Worm (Caenorhabditis elegans) whole organism, young adult: ENCODE results near the gene Y38E10A.24.

ENCODE experiments used
- B0336.3 ChIP-seq: fragments of 200-800 bp; sonication (Bioruptor generic); IDR thresholded peaks from 2 replicates; pipeline ENCODE4 v1.3.6; 2022; ENCODE audit warnings: missing genetic modification characterization, missing compliant biosample characterization
- F22D6.2 ChIP-seq: sonication (generic microtip); optimal IDR thresholded peaks from 2 replicates; lab custom pipeline; 2016; ENCODE audit warnings: mild to moderate bottlenecking, missing genetic modification characterization, missing compliant biosample characterization
- F49E8.2 ChIP-seq: sonication (generic microtip); optimal IDR thresholded peaks from 3 replicates; lab custom pipeline; 2017; ENCODE audit warnings: missing genetic modification characterization, mild to moderate bottlenecking, missing compliant biosample characterization, antibody characterized with exemption, moderate library complexity; ENCODE audit not compliant: insufficient read depth
- F57A8.1 ChIP-seq: fragments of 200-800 bp; sonication (Bioruptor generic); optimal IDR thresholded peaks from 2 replicates; lab custom pipeline; 2018; ENCODE audit warnings: mild to moderate bottlenecking, missing genetic modification characterization, moderate library complexity, missing compliant biosample characterization
- F57C9.4 ChIP-seq: sonication (generic microtip); optimal IDR thresholded peaks from 2 replicates; lab custom pipeline; 2017; ENCODE audit warnings: mild to moderate bottlenecking, missing genetic modification characterization, missing compliant biosample characterization
- K11D2.4 ChIP-seq: fragments of 200-800 bp; sonication (Bioruptor generic); IDR thresholded peaks from 2 replicates; pipeline ENCODE4 v1.3.6; 2022; ENCODE audit warnings: missing genetic modification reagents, missing genetic modification characterization, missing compliant biosample characterization
- T07F8.4 ChIP-seq: sonication (generic microtip); optimal IDR thresholded peaks from 2 replicates; lab custom pipeline; 2016; ENCODE audit warnings: mild to moderate bottlenecking, missing genetic modification characterization, moderate library complexity, missing compliant biosample characterization
- Y53G8AR.9 ChIP-seq: fragments of 200-800 bp; sonication (Bioruptor generic); conservative IDR thresholded peaks from 2 replicates; pipeline ENCODE4 v1.3.6; 2022; ENCODE audit warnings: missing genetic modification reagents, missing genetic modification characterization, missing compliant biosample characterization
- Y56A3A.18 ChIP-seq: fragments of 200-800 bp; sonication (Bioruptor generic); IDR thresholded peaks from 2 replicates; pipeline ENCODE4 v1.3.6; 2022; ENCODE audit warnings: missing genetic modification reagents, missing genetic modification characterization, missing compliant biosample characterization
- Y79H2A.3 ChIP-seq: fragments of 200-800 bp; sonication (Bioruptor generic); conservative IDR thresholded peaks from 2 replicates; pipeline ENCODE4 v1.3.6; 2022; ENCODE audit warnings: missing genetic modification reagents, missing genetic modification characterization, missing compliant biosample characterization
- Y95B8A.8 ChIP-seq: fragments of 200-800 bp; sonication (Bioruptor generic); IDR thresholded peaks from 2 replicates; pipeline ENCODE4 v1.3.6; 2022; ENCODE audit warnings: missing genetic modification reagents, missing genetic modification characterization, missing compliant biosample characterization
- akir-1 ChIP-seq: fragments of 200-800 bp; sonication (Bioruptor generic); optimal IDR thresholded peaks from 2 replicates; lab custom pipeline; 2018; ENCODE audit warnings: mild to moderate bottlenecking, missing genetic modification characterization, moderate library complexity, missing compliant biosample characterization
- ama-1 ChIP-seq, 3 experiments: fragments of 150-350 bp in 1 of 3; sonication (generic microtip) in 2 of 3; optimal IDR thresholded peaks; 2 replicates each; lab custom pipeline; 2014 to 2018; ENCODE audit warnings: missing biosample characterization in 2 of 3, missing genetic modification characterization in 2 of 3, missing genetic modification reagents in 2 of 3
- athp-1 ChIP-seq: sonication (generic microtip); optimal IDR thresholded peaks from 2 replicates; lab custom pipeline; 2017; ENCODE audit warnings: mild to moderate bottlenecking, missing genetic modification characterization, missing compliant biosample characterization
- ccch-3 ChIP-seq: fragments of 200-800 bp; sonication (Bioruptor generic); optimal IDR thresholded peaks from 2 replicates; lab custom pipeline; 2018; ENCODE audit warnings: mild to moderate bottlenecking, missing genetic modification characterization, missing compliant biosample characterization
- cebp-1 ChIP-seq, 2 experiments: fragments of 200-800 bp in 1 of 2; sonication (Bioruptor generic) in 1 of 2; sonication (generic microtip) in 1 of 2; IDR thresholded peaks in 1 of 2; optimal IDR thresholded peaks in 1 of 2; 2 replicates each; pipeline versions ENCODE4 v1.3.6 to Lab custom; 2017 to 2022; ENCODE audit warnings: missing compliant biosample characterization in 2 of 2, missing genetic modification characterization in 2 of 2, mild to moderate bottlenecking in 1 of 2, missing genetic modification reagents in 1 of 2, moderate library complexity in 1 of 2
- cebp-2 ChIP-seq: fragments of 200-800 bp; sonication (Bioruptor generic); IDR thresholded peaks from 2 replicates; pipeline ENCODE4 v1.3.6; 2022; ENCODE audit warnings: missing genetic modification characterization, missing compliant biosample characterization
- ceh-58 ChIP-seq: fragments of 200-800 bp; sonication (Bioruptor generic); IDR thresholded peaks from 2 replicates; pipeline ENCODE4 v1.3.6; 2022; ENCODE audit warnings: missing genetic modification characterization, missing compliant biosample characterization
- chd-7 ChIP-seq: sonication (generic microtip); optimal IDR thresholded peaks from 2 replicates; lab custom pipeline; 2016; ENCODE audit warnings: mild to moderate bottlenecking, missing genetic modification characterization, moderate library complexity, missing compliant biosample characterization
- egrh-3 ChIP-seq: fragments of 200-800 bp; sonication (Bioruptor generic); IDR thresholded peaks from 2 replicates; pipeline ENCODE4 v1.3.6; 2022; ENCODE audit warnings: missing genetic modification reagents, missing genetic modification characterization, missing compliant biosample characterization
- ets-4 ChIP-seq: fragments of 200-800 bp; sonication (Bioruptor generic); optimal IDR thresholded peaks from 2 replicates; lab custom pipeline; 2018; ENCODE audit warnings: mild to moderate bottlenecking, missing genetic modification characterization, missing compliant biosample characterization
- hsf-1 ChIP-seq: fragments of 200-800 bp; sonication (Bioruptor generic); IDR thresholded peaks from 2 replicates; pipeline ENCODE4 v1.3.6; 2022; ENCODE audit warnings: missing genetic modification reagents, missing genetic modification characterization, missing compliant biosample characterization
- lag-1 ChIP-seq: fragments of 200-800 bp; sonication (Bioruptor generic); IDR thresholded peaks from 2 replicates; pipeline ENCODE4 v1.3.6; 2022; ENCODE audit warnings: missing genetic modification reagents, missing genetic modification characterization, missing compliant biosample characterization
- lin-35 ChIP-seq, 3 experiments: fragments of 150-350 bp in 2 of 3; sonication (generic microtip) in 1 of 3; optimal IDR thresholded peaks; 2 replicates each; lab custom pipeline; 2014 to 2018; ENCODE audit warnings: missing biosample characterization in 3 of 3, missing genetic modification characterization in 3 of 3, missing genetic modification reagents in 3 of 3
- lin-40 ChIP-seq: sonication (generic microtip); optimal IDR thresholded peaks from 2 replicates; lab custom pipeline; 2016; ENCODE audit warnings: missing genetic modification characterization, mild to moderate bottlenecking, missing compliant biosample characterization, missing genotype, missing genetic modification reagents
- lir-1 ChIP-seq: fragments of 200-800 bp; sonication (Bioruptor generic); conservative IDR thresholded peaks from 2 replicates; pipeline ENCODE4 v1.3.6; 2022; ENCODE audit warnings: missing genetic modification reagents, missing genetic modification characterization, missing compliant biosample characterization
- madf-10 ChIP-seq: sonication (generic microtip); optimal IDR thresholded peaks from 2 replicates; lab custom pipeline; 2016; ENCODE audit warnings: mild to moderate bottlenecking, missing genetic modification characterization, missing compliant biosample characterization
- madf-8 ChIP-seq: fragments of 200-800 bp; sonication (Bioruptor generic); conservative IDR thresholded peaks from 2 replicates; pipeline ENCODE4 v1.3.6; 2022; ENCODE audit warnings: missing genetic modification reagents, missing genetic modification characterization, missing compliant biosample characterization
- mel-28 ChIP-seq: sonication (generic microtip); optimal IDR thresholded peaks from 2 replicates; lab custom pipeline; 2016; ENCODE audit warnings: borderline replicate concordance, mild to moderate bottlenecking, missing genetic modification characterization, missing compliant biosample characterization
- mxl-1 ChIP-seq: sonication (generic microtip); optimal IDR thresholded peaks from 2 replicates; lab custom pipeline; 2016; ENCODE audit warnings: missing genetic modification characterization, missing compliant biosample characterization
- nhr-120 ChIP-seq: fragments of 200-800 bp; sonication (Bioruptor generic); IDR thresholded peaks from 2 replicates; pipeline ENCODE4 v1.3.6; 2022; ENCODE audit warnings: missing genetic modification characterization, missing compliant biosample characterization
- rpc-1 ChIP-seq, 2 experiments: fragments of 150-350 bp in 1 of 2; sonication (generic microtip) in 1 of 2; optimal IDR thresholded peaks; 2 replicates each; lab custom pipeline; 2014 to 2018; ENCODE audit warnings: missing biosample characterization in 1 of 2, missing genetic modification characterization in 1 of 2, missing genetic modification reagents in 1 of 2, missing genotype in 1 of 2
- snpc-4 ChIP-seq, 5 experiments: fragments of 150-350 bp in 1 of 5; sonication (generic microtip) in 4 of 5; optimal IDR thresholded peaks; 2 replicates each; lab custom pipeline; 2014 to 2018; ENCODE audit warnings: missing genetic modification characterization in 5 of 5, missing biosample characterization in 3 of 5, antibody characterized with exemption in 2 of 5, mild to moderate bottlenecking in 2 of 5, missing compliant biosample characterization in 2 of 5, missing genotype in 2 of 5, moderate library complexity in 2 of 5, missing genetic modification reagents in 1 of 5
- somi-1 ChIP-seq: fragments of 200-800 bp; sonication (Bioruptor generic); optimal IDR thresholded peaks from 2 replicates; lab custom pipeline; 2018; ENCODE audit warnings: mild to moderate bottlenecking, missing genetic modification characterization, missing compliant biosample characterization
- tbp1 ChIP-seq: fragments of 200-800 bp; sonication (Bioruptor generic); optimal IDR thresholded peaks from 2 replicates; lab custom pipeline; 2018; ENCODE audit warnings: mild to moderate bottlenecking, missing genetic modification characterization, missing compliant biosample characterization
- tlf-1 ChIP-seq: fragments of 200-800 bp; sonication (Bioruptor generic); optimal IDR thresholded peaks from 2 replicates; lab custom pipeline; 2018; ENCODE audit warnings: mild to moderate bottlenecking, missing genetic modification characterization, missing compliant biosample characterization
- unc-130 ChIP-seq: sonication (generic microtip); optimal IDR thresholded peaks from 2 replicates; lab custom pipeline; 2016; ENCODE audit warnings: missing genetic modification reagents, missing genetic modification characterization, missing compliant biosample characterization
- zfh-2 ChIP-seq: fragments of 200-800 bp; sonication (Bioruptor generic); conservative IDR thresholded peaks from 2 replicates; pipeline ENCODE4 v1.3.6; 2022; ENCODE audit warnings: missing genetic modification reagents, missing genetic modification characterization, missing compliant biosample characterization
- zim-3 ChIP-seq: sonication (generic microtip); optimal IDR thresholded peaks from 2 replicates; lab custom pipeline; 2017; ENCODE audit warnings: mild to moderate bottlenecking, missing genetic modification characterization, moderate library complexity, missing compliant biosample characterization
- ztf-28 ChIP-seq: fragments of 200-800 bp; sonication (Bioruptor generic); IDR thresholded peaks from 2 replicates; pipeline ENCODE4 v1.3.6; 2022; ENCODE audit warnings: missing genetic modification reagents, missing genetic modification characterization, missing compliant biosample characterization
- ztf-3 ChIP-seq: fragments of 200-800 bp; sonication (Bioruptor generic); optimal IDR thresholded peaks from 2 replicates; lab custom pipeline; 2018; ENCODE audit warnings: mild to moderate bottlenecking, missing genetic modification characterization, missing compliant biosample characterization

Y38E10A.24 gene

DNA sequence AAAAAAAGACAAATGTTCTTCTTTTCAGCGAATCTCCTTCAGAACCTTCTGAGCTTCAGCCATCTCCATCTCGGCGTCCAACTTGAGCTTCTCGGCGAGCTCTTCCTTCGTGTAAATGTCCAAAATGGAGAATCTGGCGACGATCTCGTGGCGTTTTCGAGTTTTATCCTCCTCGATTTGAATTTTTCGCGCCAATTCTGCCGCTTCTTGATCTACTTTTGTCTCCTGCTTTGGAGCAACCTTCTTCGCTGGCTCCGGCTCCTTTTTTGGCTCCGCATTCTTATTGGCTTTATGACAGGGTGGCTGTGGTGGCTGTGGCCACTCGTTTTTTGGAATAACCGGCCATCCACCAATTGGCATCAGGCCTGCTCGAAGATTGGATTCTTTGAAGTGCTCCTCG, 5.5 kb upstream of the Y38E10A.24 start:
- 0 out of 2 replicates have a peak, but pooled peaks have one; percentile 44 for TF ChIP-seq cebp-2
- peak; percentile 38; the same call in 1 of the 2 replicates for TF ChIP-seq zfh-2 (GFP tag; lab: Robert Waterston, UW)
- TF ChIP-seq hsf-1 (GFP tag; lab: Robert Waterston, UW) = no peak
- no peak for TF ChIP-seq Y56A3A.18 (GFP tag; lab: Robert Waterston, UW)
- TF ChIP-seq T07F8.4 (tag; lab: Kevin White, UChicago) = no peak

DNA sequence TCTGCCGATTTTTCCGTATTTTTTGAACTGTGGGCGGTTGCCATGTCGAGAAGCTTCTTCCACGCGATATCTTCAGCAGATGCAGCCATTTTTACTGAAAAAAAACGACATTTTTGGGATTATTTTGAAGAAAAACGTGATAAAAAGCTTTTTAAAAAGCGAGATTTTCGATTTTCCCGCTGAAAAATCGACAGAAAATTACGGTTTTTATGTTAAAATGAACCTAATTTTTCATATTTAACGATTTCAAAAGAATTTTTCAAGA, 1.2 kb upstream of the Y38E10A.24 start, which contains the start of gene Y38E10A.22:
Y38E10A.22 (minus strand) TSS at position 101 of the 265 bp plus-strand sequence.
- TF ChIP-seq chd-7 = no peak
- no peak for TF ChIP-seq nhr-120 (GFP tag; lab: Robert Waterston, UW)
- no peak for TF ChIP-seq ccch-3
- TF ChIP-seq madf-8 (GFP tag; lab: Robert Waterston, UW) = no peak
- TF ChIP-seq T07F8.4 (tag; lab: Kevin White, UChicago) = no peak
- TF ChIP-seq cebp-2 = no peak
- no peak for TF ChIP-seq lag-1 (GFP tag; lab: Robert Waterston, UW)
- no peak for TF ChIP-seq mel-28 (tag; lab: Kevin White, UChicago)
- no peak for TF ChIP-seq egrh-3 (GFP tag; lab: Robert Waterston, UW)
- no peak for TF ChIP-seq F57C9.4 (tag; lab: Kevin White, UChicago)
- TF ChIP-seq F57A8.1 = no peak
- no peak for TF ChIP-seq lin-35 (GFP tag; optimal IDR thresholded peaks at IDR 0.05; lab: Kevin White, UChicago)
- no peak for TF ChIP-seq Y79H2A.3 (GFP tag; lab: Robert Waterston, UW)
- TF ChIP-seq ztf-3 = no peak
- TF ChIP-seq, all 124 proteins: peak for 0

DNA sequence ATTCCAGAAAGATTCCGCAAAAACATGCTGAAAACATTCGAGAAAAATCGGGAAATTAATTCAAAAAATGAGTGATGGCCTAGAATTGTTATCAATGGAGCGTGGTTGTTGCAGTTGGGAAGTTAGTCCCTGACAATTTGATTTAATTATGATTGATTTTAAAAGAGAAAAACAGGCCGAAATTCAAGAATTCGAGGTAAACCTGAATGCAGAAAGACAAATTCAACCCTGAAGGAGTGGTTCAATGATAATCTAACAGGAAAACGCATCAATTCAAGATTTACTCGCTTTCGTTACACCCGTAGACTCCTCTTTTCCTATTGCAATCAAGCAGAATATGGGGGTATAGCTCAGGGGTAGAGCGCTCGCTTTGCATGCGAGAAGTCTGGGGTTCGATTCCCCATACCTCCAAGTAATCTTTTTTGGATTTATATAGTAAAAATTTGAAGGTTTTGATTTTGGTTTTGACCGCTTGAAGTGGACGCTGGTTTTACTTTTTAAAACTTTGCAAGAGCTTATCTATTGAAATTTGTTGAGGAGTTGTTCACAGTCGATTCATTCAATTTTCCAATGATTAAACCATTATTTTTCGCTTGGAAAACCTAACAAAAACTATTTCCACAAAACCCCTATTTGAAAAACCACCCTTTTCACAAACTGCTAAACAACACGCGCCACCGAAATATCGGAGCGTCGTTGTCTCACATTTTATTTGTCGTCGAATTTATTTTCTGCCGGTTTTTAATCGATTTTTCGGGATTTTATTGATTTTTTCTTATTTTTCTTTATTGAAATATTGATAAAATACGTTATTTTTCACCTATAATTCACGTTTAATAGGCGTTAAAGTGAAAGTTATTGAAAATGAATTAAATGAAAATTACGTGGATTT, 614 bp upstream of the Y38E10A.24 start:
- TF ChIP-seq ama-1 (optimal IDR thresholded peaks at IDR 0.05; lab: Kevin White, UChicago) (no peak), ama-1 (GFP tag; optimal IDR thresholded peaks at IDR 0.05; lab: Kevin White, UChicago) (peak in 1 of 2 experiments; percentile 53), lir-1 (GFP tag; lab: Robert Waterston, UW) (no peak; the same call in 1 of the 2 replicates), Y79H2A.3 (GFP tag; lab: Robert Waterston, UW) (no peak), tbp1 (peak; percentile 92), snpc-4 (GFP tag; optimal IDR thresholded peaks at IDR 0.05; lab: Kevin White, UChicago) (no peak), snpc-4 (tag; optimal IDR thresholded peaks at IDR 0.05; lab: Kevin White, UChicago) (peak in 3 of 4 experiments; percentile 39 to 63 (median 54)), lin-35 (GFP tag; optimal IDR thresholded peaks at IDR 0.05; lab: Kevin White, UChicago) (peak in 1 of 3 experiments; percentile 38), rpc-1 (optimal IDR thresholded peaks at IDR 0.05; lab: Kevin White, UChicago) (peak; percentile 77), rpc-1 (tag; optimal IDR thresholded peaks at IDR 0.05; lab: Kevin White, UChicago) (peak; percentile 95), madf-10 (tag; lab: Kevin White, UChicago) (peak; percentile 54), mxl-1 (tag; lab: Kevin White, UChicago) (peak; percentile 82), tlf-1 (GFP tag; lab: Kevin White, UChicago) (peak; percentile 68), Y95B8A.8 (GFP tag; lab: Robert Waterston, UW) (no peak), ztf-28 (no peak), Y53G8AR.9 (no peak; the same call in 1 of the 2 replicates), lag-1 (GFP tag; lab: Robert Waterston, UW) (no peak), zim-3 (peak; percentile 10), B0336.3 (GFP tag; lab: Robert Waterston, UW) (peak; percentile 76), ceh-58 (0 out of 2 replicates have a peak, but pooled peaks have one; percentile 77), unc-130 (GFP tag; lab: Kevin White, UChicago) (peak; percentile 86), athp-1 (peak; percentile 82), cebp-1 (GFP tag; IDR thresholded peaks at IDR 0.05; lab: Robert Waterston, UW) (no peak), cebp-1 (tag; optimal IDR thresholded peaks at IDR 0.05; lab: Kevin White, UChicago) (peak; percentile 54), K11D2.4 (GFP tag; lab: Robert Waterston, UW) (peak; percentile 53), Y56A3A.18 (GFP tag; lab: Robert Waterston, UW) (peak; percentile 74), akir-1 (GFP tag; lab: Kevin White, UChicago) (no peak), ets-4 (GFP tag; lab: Kevin White, UChicago) (no peak), lin-40 (tag; lab: Kevin White, UChicago) (peak; percentile 79), somi-1 (GFP tag; lab: Kevin White, UChicago) (no peak), F22D6.2 (tag; lab: Kevin White, UChicago) (peak; percentile 26), F49E8.2 (tag; lab: Kevin White, UChicago) (peak; percentile 46)
